Worm (Caenorhabditis elegans) whole organism, young adult: ENCODE data around the gene jtr-1.

Experiments used
- B0336.3 ChIP-seq: fragments of 200-800 bp; sonication (Bioruptor generic); IDR thresholded peaks from 2 replicates; pipeline ENCODE4 v1.3.6; 2022; ENCODE audit warnings: missing genetic modification characterization, missing compliant biosample characterization
- K11D2.4 ChIP-seq: fragments of 200-800 bp; sonication (Bioruptor generic); IDR thresholded peaks from 2 replicates; pipeline ENCODE4 v1.3.6; 2022; ENCODE audit warnings: missing genetic modification reagents, missing genetic modification characterization, missing compliant biosample characterization
- ama-1 ChIP-seq, 3 experiments: fragments of 150-350 bp in 1 of 3; sonication (generic microtip) in 2 of 3; optimal IDR thresholded peaks; 2 replicates each; lab custom pipeline; 2014 to 2018; ENCODE audit warnings: missing biosample characterization in 2 of 3, missing genetic modification characterization in 2 of 3, missing genetic modification reagents in 2 of 3
- attf-5 ChIP-seq: fragments of 200-800 bp; sonication (Bioruptor generic); optimal IDR thresholded peaks from 2 replicates; lab custom pipeline; 2018; ENCODE audit warnings: mild to moderate bottlenecking, missing genetic modification characterization, missing compliant biosample characterization
- ets-4 ChIP-seq: fragments of 200-800 bp; sonication (Bioruptor generic); optimal IDR thresholded peaks from 2 replicates; lab custom pipeline; 2018; ENCODE audit warnings: mild to moderate bottlenecking, missing genetic modification characterization, missing compliant biosample characterization
- gei-17 ChIP-seq: fragments of 200-800 bp; sonication (Bioruptor generic); optimal IDR thresholded peaks from 2 replicates; lab custom pipeline; 2018; ENCODE audit warnings: mild to moderate bottlenecking, missing genetic modification characterization, missing compliant biosample characterization
- hlh-26 ChIP-seq: fragments of 200-800 bp; sonication (Bioruptor generic); conservative IDR thresholded peaks from 2 replicates; pipeline ENCODE4 v1.3.6; 2022; ENCODE audit warnings: missing genetic modification reagents, missing genetic modification characterization, missing compliant biosample characterization
- tlf-1 ChIP-seq: fragments of 200-800 bp; sonication (Bioruptor generic); optimal IDR thresholded peaks from 2 replicates; lab custom pipeline; 2018; ENCODE audit warnings: mild to moderate bottlenecking, missing genetic modification characterization, missing compliant biosample characterization
- ztf-18 ChIP-seq: sonication (generic microtip); optimal IDR thresholded peaks from 2 replicates; lab custom pipeline; 2016; ENCODE audit warnings: missing genotype, mild to moderate bottlenecking, missing genetic modification characterization, missing compliant biosample characterization

ce11 chrIV:1388079-1388478 is 32.6 kb upstream of the jtr-1 start:
- TF ChIP-seq attf-5 (GFP tag; lab: Kevin White, UChicago) (peak; percentile 24), B0336.3 (GFP tag; lab: Robert Waterston, UW) (0 out of 2 replicates have a peak, but pooled peaks have one; percentile 21), K11D2.4 (peak; percentile 46; the same call in 1 of the 2 replicates), gei-17 (GFP tag; lab: Kevin White, UChicago) (no peak), hlh-26 (GFP tag; lab: Robert Waterston, UW) (no peak), ets-4 (no peak), tlf-1 (GFP tag; lab: Kevin White, UChicago) (no peak), ama-1 (optimal IDR thresholded peaks at IDR 0.05; lab: Kevin White, UChicago) (no peak), ama-1 (GFP tag; optimal IDR thresholded peaks at IDR 0.05; lab: Kevin White, UChicago) (peak in 1 of 2 experiments; percentile 47), ztf-18 (tag; lab: Kevin White, UChicago) (peak; percentile 29)
